Fruit fly (Drosophila melanogaster) Kc167 (cell line): ENCODE data around the gene CG2267.

Experiments
- Myc ChIP-seq: fragments of >200 bp; optimal IDR thresholded peaks from 2 replicates; lab custom pipeline; 2017; ENCODE audit warnings: missing external identifiers
- Sin3A ChIP-seq: fragments of >200 bp; optimal IDR thresholded peaks from 2 replicates; lab custom pipeline; 2018; ENCODE audit warnings: missing external identifiers
- h ChIP-seq: fragments of >200 bp; optimal IDR thresholded peaks from 3 replicates; lab custom pipeline; 2018; ENCODE audit warnings: missing external identifiers
- insv ChIP-seq: fragments of >200 bp; optimal IDR thresholded peaks from 3 replicates; lab custom pipeline; 2018; ENCODE audit warnings: missing external identifiers
- psq ChIP-seq: fragments of >200 bp; optimal IDR thresholded peaks from 2 replicates; lab custom pipeline; 2017; ENCODE audit warnings: missing external identifiers

DNA sequence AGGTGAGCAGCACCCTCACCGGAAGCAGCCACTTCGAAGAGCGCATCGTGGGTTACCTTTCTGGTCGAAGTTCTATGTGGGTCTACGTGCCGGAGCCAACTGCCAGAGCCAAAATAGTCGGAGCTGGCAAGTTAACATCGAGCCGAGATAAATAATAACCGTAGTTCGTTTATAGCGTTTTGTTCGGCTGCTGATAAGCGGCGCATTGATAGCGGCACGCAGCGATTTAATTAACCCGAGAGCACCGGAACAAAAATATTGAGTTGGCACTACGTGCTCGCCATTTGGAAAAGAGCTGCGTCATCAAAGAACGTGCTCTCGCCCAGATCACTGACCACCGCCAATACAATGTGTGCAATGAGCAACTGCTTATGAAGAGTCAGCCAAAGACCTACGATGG is 19.6 kb upstream of the CG2267 start, which contains the start of gene PH4alphaPV:
- TF ChIP-seq insv (lab: Kevin White, UChicago) (no peak), h (lab: Kevin White, UChicago) (no peak), psq (lab: Kevin White, UChicago) (no peak), Myc (no peak), Sin3A (no peak)
